Worm (Caenorhabditis elegans) whole organism, L1 larva: ENCODE data around the gene F20D6.12.

Source experiments
- F16B12.6 ChIP-seq: fragments of 150-350 bp; optimal IDR thresholded peaks from 2 replicates; lab custom pipeline; 2014; ENCODE audit warnings: missing biosample characterization, missing genetic modification characterization
- Y116A8C.19 ChIP-seq: sonication (generic microtip); optimal IDR thresholded peaks from 2 replicates; lab custom pipeline; 2016; ENCODE audit warnings: missing compliant biosample characterization, missing genetic modification characterization, borderline replicate concordance
- aha-1 ChIP-seq: fragments of 150-350 bp; optimal IDR thresholded peaks from 2 replicates; lab custom pipeline; 2014; ENCODE audit warnings: missing biosample characterization, missing genetic modification characterization
- alr-1 ChIP-seq: fragments of 200-800 bp; sonication (Bioruptor generic); optimal IDR thresholded peaks from 2 replicates; lab custom pipeline; 2018; ENCODE audit warnings: borderline replicate concordance, mild to moderate bottlenecking, missing genetic modification characterization, missing compliant biosample characterization
- aly-2 ChIP-seq: fragments of 150-350 bp; optimal IDR thresholded peaks from 2 replicates; lab custom pipeline; 2014; ENCODE audit warnings: missing biosample characterization, missing genetic modification characterization
- ama-1 ChIP-seq: fragments of 150-350 bp; optimal IDR thresholded peaks from 2 replicates; lab custom pipeline; 2014
- blmp-1 ChIP-seq: fragments of 150-350 bp; optimal IDR thresholded peaks from 2 replicates; lab custom pipeline; 2014; ENCODE audit warnings: missing biosample characterization, missing genetic modification characterization
- ceh-63 ChIP-seq: fragments of 200-800 bp; sonication (Bioruptor generic); optimal IDR thresholded peaks from 2 replicates; lab custom pipeline; 2018; ENCODE audit warnings: mild to moderate bottlenecking, missing genetic modification characterization, missing compliant biosample characterization
- ceh-88 ChIP-seq: fragments of 200-800 bp; sonication (Bioruptor generic); IDR thresholded peaks from 2 replicates; pipeline ENCODE4 v1.3.6; 2022; ENCODE audit warnings: missing genetic modification characterization, missing compliant biosample characterization
- dsc-1 ChIP-seq: sonication (generic microtip); optimal IDR thresholded peaks from 2 replicates; lab custom pipeline; 2016; ENCODE audit warnings: mild to moderate bottlenecking, missing genetic modification characterization, missing compliant biosample characterization
- efl-1 ChIP-seq, 4 experiments: fragments of 150-350 bp; optimal IDR thresholded peaks in 3 of 4; peaks in 1 of 4; 1 replicate in 1 of 4; 2 replicates in 3 of 4; lab custom pipeline; 2014; ENCODE audit warnings: missing biosample characterization in 2 of 4, missing genetic modification characterization in 2 of 4, missing genetic modification reagents in 2 of 4
- egl-13 ChIP-seq: sonication (generic microtip); optimal IDR thresholded peaks from 2 replicates; lab custom pipeline; 2016; ENCODE audit warnings: missing genotype, missing genetic modification reagents, missing genetic modification characterization, missing compliant biosample characterization
- elt-2 ChIP-seq: sonication (generic microtip); optimal IDR thresholded peaks from 2 replicates; lab custom pipeline; 2016; ENCODE audit warnings: missing genetic modification characterization, mild to moderate bottlenecking, inconsistent platforms, missing compliant biosample characterization, missing genetic modification reagents
- elt-3 ChIP-seq, 6 experiments: fragments of 150-350 bp in 1 of 6; sonication (generic microtip); optimal IDR thresholded peaks; 2 replicates each; lab custom pipeline; 2017 to 2018; ENCODE audit warnings: missing biosample characterization in 6 of 6, missing genetic modification characterization in 6 of 6, inconsistent platforms in 1 of 6
- ets-5 ChIP-seq: fragments of 200-800 bp; sonication (Bioruptor generic); IDR thresholded peaks from 2 replicates; pipeline ENCODE4 v1.3.6; 2022; ENCODE audit warnings: missing genetic modification characterization, missing compliant biosample characterization
- fkh-10 ChIP-seq: sonication (generic microtip); optimal IDR thresholded peaks from 2 replicates; lab custom pipeline; 2017; ENCODE audit warnings: missing biosample characterization, missing genetic modification reagents, missing genetic modification characterization
- fkh-4 ChIP-seq: sonication (generic microtip); optimal IDR thresholded peaks from 2 replicates; lab custom pipeline; 2016; ENCODE audit warnings: missing compliant biosample characterization, missing genetic modification characterization, borderline replicate concordance
- irx-1 ChIP-seq: sonication (generic microtip); optimal IDR thresholded peaks from 2 replicates; lab custom pipeline; 2016; ENCODE audit warnings: missing genetic modification characterization, missing compliant biosample characterization
- jun-1 ChIP-seq: fragments of 150-350 bp; optimal IDR thresholded peaks from 2 replicates; lab custom pipeline; 2014; ENCODE audit warnings: missing biosample characterization, missing genetic modification reagents, missing genetic modification characterization
- lin-15B ChIP-seq: fragments of 150-350 bp; sonication (generic microtip); optimal IDR thresholded peaks from 3 replicates; lab custom pipeline; 2014; ENCODE audit warnings: missing biosample characterization, missing genetic modification characterization
- lin-39 ChIP-seq: fragments of 150-350 bp; optimal IDR thresholded peaks from 2 replicates; lab custom pipeline; 2014; ENCODE audit warnings: missing biosample characterization, missing genetic modification reagents, missing genetic modification characterization
- lsy-2 ChIP-seq, 2 experiments: fragments of 150-350 bp; optimal IDR thresholded peaks; 2 replicates each; lab custom pipeline; 2014; ENCODE audit warnings: missing biosample characterization in 2 of 2, missing genetic modification characterization in 2 of 2
- mef-2 ChIP-seq: fragments of 150-350 bp; optimal IDR thresholded peaks from 2 replicates; lab custom pipeline; 2014; ENCODE audit warnings: missing biosample characterization, missing genetic modification characterization
- nhr-12 ChIP-seq: sonication (generic microtip); optimal IDR thresholded peaks from 2 replicates; lab custom pipeline; 2017; ENCODE audit warnings: missing biosample characterization, missing genetic modification characterization
- nhr-19 ChIP-seq: fragments of 200-800 bp; sonication (Bioruptor generic); conservative IDR thresholded peaks from 2 replicates; pipeline ENCODE4 v1.3.6; 2022; ENCODE audit warnings: missing genetic modification characterization, missing compliant biosample characterization
- nhr-47 ChIP-seq: sonication (generic microtip); optimal IDR thresholded peaks from 2 replicates; lab custom pipeline; 2016; ENCODE audit warnings: mild to moderate bottlenecking, missing genetic modification characterization, moderate library complexity, missing compliant biosample characterization
- nhr-71 ChIP-seq: sonication (generic microtip); optimal IDR thresholded peaks from 2 replicates; lab custom pipeline; 2016; ENCODE audit warnings: mild to moderate bottlenecking, missing genetic modification characterization, moderate library complexity, missing compliant biosample characterization
- nhr-84 ChIP-seq: sonication (generic microtip); optimal IDR thresholded peaks from 2 replicates; lab custom pipeline; 2017; ENCODE audit warnings: missing biosample characterization, missing genetic modification characterization
- nhr-85 ChIP-seq: sonication (generic microtip); peaks from one replicate; lab custom pipeline; 2016; ENCODE audit warnings: missing genetic modification characterization, inconsistent platforms, missing compliant biosample characterization
- pag-3 ChIP-seq: sonication (generic microtip); optimal IDR thresholded peaks from 2 replicates; lab custom pipeline; 2017; ENCODE audit warnings: missing genetic modification characterization, mild to moderate bottlenecking, missing compliant biosample characterization, antibody characterized with exemption, borderline replicate concordance; ENCODE audit not compliant: insufficient read depth
- rnt-1 ChIP-seq: sonication (generic microtip); optimal IDR thresholded peaks from 2 replicates; lab custom pipeline; 2016; ENCODE audit warnings: mild to moderate bottlenecking, missing genetic modification characterization, moderate library complexity, missing compliant biosample characterization
- skn-1 ChIP-seq: fragments of 150-350 bp; optimal IDR thresholded peaks from 2 replicates; lab custom pipeline; 2014; ENCODE audit warnings: missing biosample characterization, missing genetic modification characterization
- sox-4 ChIP-seq: sonication (generic microtip); optimal IDR thresholded peaks from 2 replicates; lab custom pipeline; 2016; ENCODE audit warnings: missing genetic modification characterization, missing compliant biosample characterization
- sptf-1 ChIP-seq: fragments of 150-350 bp; optimal IDR thresholded peaks from 2 replicates; lab custom pipeline; 2014; ENCODE audit warnings: missing biosample characterization, missing genetic modification characterization
- sup-37 ChIP-seq: fragments of 200-800 bp; sonication (Bioruptor generic); optimal IDR thresholded peaks from 2 replicates; lab custom pipeline; 2018; ENCODE audit warnings: mild to moderate bottlenecking, missing genetic modification characterization, missing compliant biosample characterization
- swsn-7 ChIP-seq: sonication (generic microtip); optimal IDR thresholded peaks from 2 replicates; lab custom pipeline; 2016; ENCODE audit warnings: missing genetic modification characterization, missing compliant biosample characterization
- tlp-1 ChIP-seq: fragments of 150-350 bp; optimal IDR thresholded peaks from 2 replicates; lab custom pipeline; 2014; ENCODE audit warnings: missing biosample characterization, missing genetic modification characterization
- unc-130 ChIP-seq: fragments of 150-350 bp; optimal IDR thresholded peaks from 2 replicates; lab custom pipeline; 2017; ENCODE audit warnings: missing biosample characterization, missing genetic modification characterization, inconsistent platforms
- unc-86 ChIP-seq: sonication (generic microtip); optimal IDR thresholded peaks from 2 replicates; lab custom pipeline; 2016; ENCODE audit warnings: missing genetic modification characterization, missing compliant biosample characterization
- vab-15 ChIP-seq: sonication (generic microtip); optimal IDR thresholded peaks from 2 replicates; lab custom pipeline; 2017; ENCODE audit warnings: missing genotype, mild to moderate bottlenecking, missing genetic modification characterization, missing compliant biosample characterization
- zip-4 ChIP-seq: fragments of 200-800 bp; sonication (Bioruptor generic); optimal IDR thresholded peaks from 2 replicates; lab custom pipeline; 2018; ENCODE audit warnings: mild to moderate bottlenecking, missing genetic modification characterization, moderate library complexity, missing compliant biosample characterization

The F20D6.12 gene

ce11 chrV:8169150-8169549 is 20.8 kb downstream of the F20D6.12 start:
- TF ChIP-seq egl-13 (tag; lab: Kevin White, UChicago) (peak; percentile 9), unc-86 (tag; lab: Kevin White, UChicago) (peak; percentile 63), skn-1 (tag; lab: Kevin White, UChicago) (no peak), zip-4 (GFP tag; lab: Kevin White, UChicago) (no peak), nhr-71 (tag; lab: Kevin White, UChicago) (peak; percentile 30), lin-39 (tag; lab: Kevin White, UChicago) (no peak), unc-130 (no peak), dsc-1 (peak; percentile 27), fkh-10 (GFP tag; lab: Kevin White, UChicago) (no peak), fkh-4 (peak; percentile 19), nhr-12 (tag; lab: Kevin White, UChicago) (no peak), vab-15 (tag; lab: Kevin White, UChicago) (no peak)
- TF ChIP-seq, all 84 proteins: peak for 5

- TF ChIP-seq dsc-1, result peak; percentile 80
- no peak for TF ChIP-seq F16B12.6 (tag; lab: Kevin White, UChicago)
These were observed 21.5 kb downstream of the F20D6.12 start, which contains the start of gene F20D6.8 for ce11 chrV:8168219-8168962. Gene F20D6.8, minus strand, starts transcription at chrV:8168269.

- TF ChIP-seq ama-1 (lab: Kevin White, UChicago) (no peak), nhr-85 (peak; percentile 20), efl-1 (optimal IDR thresholded peaks at IDR 0.05; lab: Kevin White, UChicago) (no peak), efl-1 (GFP tag; optimal IDR thresholded peaks at IDR 0.05 in 1 of 2; lab: Kevin White, UChicago) (peak in 1 of 2 experiments; percentile 62)
These were observed 26.7 kb downstream of the F20D6.12 start for ce11 chrV:8163199-8163598.

- TF ChIP-seq elt-2 (tag; lab: Kevin White, UChicago), result peak; percentile 54
- TF ChIP-seq irx-1 (tag; lab: Kevin White, UChicago), result no peak
- TF ChIP-seq, all 84 proteins: peak for 1
These were observed 28.2 kb downstream of the F20D6.12 start, which contains the start of gene F20D6.5 for ce11 chrV:8161699-8162098. Gene F20D6.5, plus strand, starts transcription at chrV:8161957.

- TF ChIP-seq blmp-1 (tag; lab: Kevin White, UChicago) (no peak), vab-15 (tag; lab: Kevin White, UChicago) (no peak), nhr-47 (tag; lab: Kevin White, UChicago) (no peak), sptf-1 (no peak), lsy-2 (tag; optimal IDR thresholded peaks at IDR 0.05; lab: Kevin White, UChicago) (no peak), nhr-84 (no peak), ceh-88 (GFP tag; lab: Robert Waterston, UW) (no peak), ama-1 (lab: Kevin White, UChicago) (no peak), ceh-63 (no peak), alr-1 (tag; lab: Kevin White, UChicago) (no peak), nhr-12 (tag; lab: Kevin White, UChicago) (no peak), lin-15B (no peak), aly-2 (tag; lab: Kevin White, UChicago) (no peak), ets-5 (GFP tag; lab: Robert Waterston, UW) (no peak), jun-1 (no peak), sox-4 (tag; lab: Kevin White, UChicago) (no peak)
- TF ChIP-seq, all 84 proteins: peak for 0
These were observed 30.3 kb downstream of the F20D6.12 start, which contains the start of gene F20D6.6 for ce11 chrV:8159629-8160028. Gene F20D6.6, plus strand, starts transcription at chrV:8159929.

- TF ChIP-seq jun-1 (no peak), pag-3 (tag; lab: Kevin White, UChicago) (no peak), aly-2 (tag; lab: Kevin White, UChicago) (no peak), elt-3 (tag; optimal IDR thresholded peaks at IDR 0.05; lab: Kevin White, UChicago) (no peak), nhr-19 (GFP tag; lab: Robert Waterston, UW) (no peak), Y116A8C.19 (no peak), swsn-7 (tag; lab: Kevin White, UChicago) (no peak), aha-1 (tag; lab: Kevin White, UChicago) (no peak), sup-37 (GFP tag; lab: Kevin White, UChicago) (no peak), blmp-1 (tag; lab: Kevin White, UChicago) (no peak), tlp-1 (tag; lab: Kevin White, UChicago) (no peak), efl-1 (optimal IDR thresholded peaks at IDR 0.05; lab: Kevin White, UChicago) (no peak), efl-1 (GFP tag; optimal IDR thresholded peaks at IDR 0.05 in 1 of 2; lab: Kevin White, UChicago) (no peak), rnt-1 (tag; lab: Kevin White, UChicago) (no peak), lsy-2 (tag; optimal IDR thresholded peaks at IDR 0.05; lab: Kevin White, UChicago) (no peak), sptf-1 (no peak), fkh-10 (GFP tag; lab: Kevin White, UChicago) (no peak), mef-2 (no peak)
These were observed 32.5 kb downstream of the F20D6.12 start, which contains the start of gene sul-2 for ce11 chrV:8157446-8157845. Gene sul-2, plus strand, starts transcription at chrV:8157746.
